Fruit fly (Drosophila melanogaster) whole organism, adult: ENCODE measurements around the gene mRpS11.
A peak's percentile ranks its signal among the peaks of the same experiment; 100 is the strongest.

ENCODE experiments used
- CG33017 ChIP-seq: fragments of 200-800 bp; sonication (Bioruptor generic); optimal IDR thresholded peaks from 2 replicates; lab custom pipeline; 2018; ENCODE audit warnings: missing biosample characterization, mild to moderate bottlenecking, missing genetic modification characterization, moderate library complexity
- Crg-1 ChIP-seq: fragments of 200-800 bp; sonication (Bioruptor generic); optimal IDR thresholded peaks from 2 replicates; lab custom pipeline; 2016; ENCODE audit warnings: missing biosample characterization, missing genetic modification characterization
- cic ChIP-seq: fragments of 200-800 bp; sonication (Bioruptor generic); optimal IDR thresholded peaks from 2 replicates; lab custom pipeline; 2017; ENCODE audit warnings: missing biosample characterization, mild to moderate bottlenecking, missing genetic modification characterization, moderate library complexity
- kay ChIP-seq: fragments of 200-800 bp; sonication (Bioruptor generic); peaks from one replicate; lab custom pipeline; 2016; ENCODE audit warnings: missing biosample characterization, missing genetic modification characterization, borderline replicate concordance

dm6 chr3R:17115668-17116067 is 43.1 kb downstream of the mRpS11 start:
- TF ChIP-seq CG33017 (tag; lab: Kevin White, UChicago) = peak; percentile 47
- TF ChIP-seq kay (GFP tag; lab: Kevin White, UChicago) = no peak
- TF ChIP-seq Crg-1 (GFP tag; lab: Kevin White, UChicago) = peak; percentile 68
- peak; percentile 53 for TF ChIP-seq cic (GFP tag; lab: Kevin White, UChicago)
